Worm (Caenorhabditis elegans): ENCODE data around the gene srbc-12.
"Not testable (repeated sequence)": the region's sequence is repeated elsewhere in the genome, so short reads cannot be mapped to it uniquely, and the experiment has no call there.

The srbc-12 gene

DNA sequence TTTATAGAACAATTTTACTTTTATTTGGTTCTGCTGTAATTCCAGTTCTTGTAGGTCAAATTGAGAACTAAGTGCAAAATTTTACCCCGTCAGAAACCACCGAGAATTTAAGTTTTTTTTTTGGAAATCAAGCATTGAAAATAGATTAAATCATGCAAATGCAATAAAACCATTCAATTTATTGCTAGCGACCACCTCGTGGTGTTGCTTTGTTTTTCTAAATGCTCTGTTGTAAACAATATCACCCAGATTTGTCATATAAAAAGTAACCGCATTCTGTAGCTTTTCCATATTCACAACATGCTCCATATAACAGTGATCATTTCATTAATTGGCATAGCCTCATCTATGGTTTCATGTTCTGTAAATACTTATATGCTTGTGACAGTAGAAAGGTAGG lies at the start of gene srbc-12:
srbc-12 (plus strand) TSS at position 301 of the 400 bp plus-strand sequence.
- no peak for TF ChIP-seq him-1 (tag; optimal IDR thresholded peaks at IDR 0.05)
- TF ChIP-seq W03F9.2 (tag; optimal IDR thresholded peaks at IDR 0.05) = no peak
- TF ChIP-seq dao-5 (tag; optimal IDR thresholded peaks at IDR 0.05) = no peak

DNA sequence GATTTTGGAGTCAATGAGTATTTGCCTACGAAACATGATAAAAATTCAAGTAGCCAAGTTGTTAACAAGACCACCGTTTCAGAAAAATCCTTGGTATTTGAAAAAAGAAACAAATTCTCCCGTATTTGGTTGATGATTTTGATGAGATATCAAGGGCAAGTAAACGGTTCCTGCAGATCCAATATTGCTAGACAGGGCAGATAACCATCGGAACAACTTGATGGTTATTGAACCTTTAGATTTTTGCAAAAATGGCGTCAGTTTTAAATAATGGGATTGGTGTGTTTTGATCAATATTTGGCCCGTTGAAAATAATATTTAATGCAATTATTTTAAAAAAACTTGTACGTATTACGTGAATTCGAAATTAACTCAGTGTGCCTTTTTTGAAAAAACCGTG lies 49.3 kb upstream of the srbc-12 start:
- TF ChIP-seq W03F9.2 (tag; optimal IDR thresholded peaks at IDR 0.05) (no peak), him-1 (tag; optimal IDR thresholded peaks at IDR 0.05) (no peak), dao-5 (tag; optimal IDR thresholded peaks at IDR 0.05) (no peak)

DNA sequence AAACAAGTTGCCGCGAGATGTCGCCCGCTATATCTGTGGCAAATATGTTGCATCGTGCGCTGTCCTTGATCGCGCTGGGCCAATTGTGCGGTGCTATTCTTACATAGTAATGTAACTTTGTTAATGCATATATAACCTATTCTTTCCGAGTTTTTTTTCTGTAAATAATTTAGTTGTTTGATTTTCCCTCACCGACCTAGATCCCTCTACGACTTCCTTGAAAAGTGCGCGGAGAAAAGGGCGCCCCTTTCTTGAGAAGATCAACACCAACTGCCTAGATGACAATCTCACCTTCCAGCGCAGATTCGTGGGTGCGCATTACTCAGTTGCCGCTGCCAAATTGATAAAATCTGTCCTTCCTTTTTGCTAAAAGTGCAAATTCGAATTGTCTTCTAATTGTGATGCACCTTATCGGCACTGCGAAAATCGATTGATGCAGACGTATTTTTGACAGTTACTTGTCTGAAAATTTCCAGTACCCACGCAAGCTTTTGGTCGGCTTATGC lies 48.0 kb upstream of the srbc-12 start:
- TF ChIP-seq him-1 (tag; optimal IDR thresholded peaks at IDR 0.05) (no peak), dao-5 (tag; optimal IDR thresholded peaks at IDR 0.05) (no peak), W03F9.2 (tag; optimal IDR thresholded peaks at IDR 0.05) (no peak)

DNA sequence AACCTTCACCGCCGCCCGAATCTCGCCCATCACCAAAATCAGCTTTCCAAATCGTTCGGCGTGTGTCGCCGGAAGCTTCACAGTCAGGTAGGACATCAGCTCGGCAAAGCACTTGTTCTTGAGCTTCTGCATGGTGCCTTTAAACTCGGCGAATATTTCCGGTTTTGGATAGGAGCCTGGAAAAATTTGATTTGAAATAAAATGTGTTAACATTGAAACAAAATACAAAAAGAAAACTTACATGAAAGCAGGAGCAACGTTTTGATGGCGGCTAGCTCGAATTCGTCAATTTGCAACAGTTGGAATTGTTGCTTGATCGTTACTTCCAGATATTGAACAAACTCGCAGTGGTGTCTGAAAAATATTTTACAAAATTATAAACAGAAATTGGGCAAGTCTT lies 46.9 kb upstream of the srbc-12 start:
- TF ChIP-seq W03F9.2 (tag; optimal IDR thresholded peaks at IDR 0.05) (no peak), him-1 (tag; optimal IDR thresholded peaks at IDR 0.05) (no peak), dao-5 (tag; optimal IDR thresholded peaks at IDR 0.05) (no peak)

DNA sequence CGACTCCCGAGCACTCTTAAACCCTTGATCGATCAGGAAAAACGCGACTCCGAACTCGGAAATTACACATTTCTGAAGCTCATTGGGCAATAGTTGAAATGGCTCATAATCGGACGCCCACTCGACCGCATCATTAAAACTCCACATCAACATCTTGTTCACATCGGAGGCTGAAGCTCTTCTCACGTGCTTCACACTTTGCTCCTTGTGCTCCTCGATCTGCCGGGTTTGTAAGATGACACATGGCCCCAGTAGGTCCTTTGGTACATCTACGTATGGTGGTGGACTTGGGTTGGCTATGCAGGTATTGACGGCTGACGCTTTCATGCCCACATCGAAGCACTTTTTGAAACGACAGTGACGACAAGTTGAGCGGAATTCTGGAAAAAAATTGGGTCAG lies 46.1 kb upstream of the srbc-12 start:
- TF ChIP-seq dao-5 (tag; optimal IDR thresholded peaks at IDR 0.05) (no peak), W03F9.2 (tag; optimal IDR thresholded peaks at IDR 0.05) (no peak), him-1 (tag; optimal IDR thresholded peaks at IDR 0.05) (no peak)

DNA sequence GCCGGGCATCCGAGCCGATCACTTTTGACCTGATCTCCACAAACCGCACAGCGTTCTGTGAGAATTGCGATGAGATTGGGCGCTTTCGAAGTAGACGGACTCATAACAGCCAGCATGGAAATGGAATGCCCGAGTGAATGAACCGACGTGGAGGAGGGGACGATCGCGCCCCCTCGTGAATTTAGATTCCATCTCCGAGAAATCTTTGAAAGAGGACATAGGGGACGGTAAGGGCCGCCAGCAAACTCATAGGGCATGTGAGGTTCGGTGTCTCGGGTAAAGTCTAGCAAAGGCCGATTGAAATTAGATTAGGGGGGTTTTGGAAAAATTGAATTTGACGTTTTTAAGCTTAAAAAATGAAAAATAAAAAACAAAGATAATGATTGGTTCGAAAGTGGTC lies 45.1 kb upstream of the srbc-12 start, which contains the start of gene nhr-270:
nhr-270 (minus strand) TSS at position 257 of the 400 bp plus-strand sequence.
- no peak for TF ChIP-seq him-1 (tag; optimal IDR thresholded peaks at IDR 0.05)
- TF ChIP-seq dao-5 (tag; optimal IDR thresholded peaks at IDR 0.05) = no peak
- TF ChIP-seq W03F9.2 (tag; optimal IDR thresholded peaks at IDR 0.05) = no peak

DNA sequence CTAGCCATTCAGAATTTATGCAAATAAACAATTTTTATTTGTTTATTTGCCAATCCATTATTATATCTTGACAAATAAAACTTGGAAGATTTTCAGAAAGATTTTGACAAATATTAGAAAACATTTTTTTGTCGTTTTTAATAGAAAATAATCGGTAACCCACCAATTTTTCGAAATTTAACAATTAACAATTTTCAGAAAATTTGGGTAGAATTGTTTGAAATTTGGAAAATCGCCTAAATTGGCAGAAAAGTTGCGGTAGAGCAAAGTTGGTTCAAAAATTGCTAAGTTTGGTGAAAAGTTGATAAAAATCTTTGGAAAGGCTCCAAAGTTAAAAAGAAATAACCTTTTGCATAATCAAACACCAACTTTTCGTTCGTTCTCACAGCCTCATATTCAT lies 41.4 kb upstream of the srbc-12 start:
- TF ChIP-seq him-1 (tag; optimal IDR thresholded peaks at IDR 0.05) (no peak), W03F9.2 (tag; optimal IDR thresholded peaks at IDR 0.05) (no peak), dao-5 (tag; optimal IDR thresholded peaks at IDR 0.05) (no peak)

DNA sequence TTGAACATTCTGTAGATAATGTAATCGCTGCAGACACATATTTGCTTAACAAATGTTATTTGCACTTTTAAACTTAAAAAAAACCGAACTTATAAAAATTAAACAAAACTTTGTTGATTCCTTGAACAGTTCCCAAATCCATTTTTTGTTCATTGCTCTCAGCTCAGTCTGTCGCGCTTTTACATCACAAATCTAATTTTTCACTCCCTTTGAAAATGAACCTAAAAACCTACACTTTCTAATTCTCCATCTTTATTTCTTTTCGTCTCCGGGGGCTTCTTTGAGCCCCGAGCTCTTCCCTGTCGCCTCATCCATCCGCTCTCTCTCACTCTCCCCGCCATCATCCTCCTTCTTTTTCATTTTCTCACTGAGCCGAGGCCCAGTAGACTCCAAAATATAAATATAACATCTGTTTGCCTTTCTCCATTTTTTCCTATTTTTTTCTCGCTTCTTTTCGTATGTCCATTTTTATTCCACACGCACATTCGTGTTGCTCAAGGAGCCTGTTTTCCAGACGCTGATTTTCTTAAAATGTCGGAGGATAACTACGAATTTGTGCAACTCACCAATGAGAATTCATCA lies 39.2 kb upstream of the srbc-12 start, which contains the start of gene R13D11.4:
R13D11.4 (plus strand) TSS at position 532 of the 582 bp plus-strand sequence.
- TF ChIP-seq dao-5 (tag; optimal IDR thresholded peaks at IDR 0.05) (no peak), W03F9.2 (tag; optimal IDR thresholded peaks at IDR 0.05) (no peak), him-1 (tag; optimal IDR thresholded peaks at IDR 0.05) (no peak)

DNA sequence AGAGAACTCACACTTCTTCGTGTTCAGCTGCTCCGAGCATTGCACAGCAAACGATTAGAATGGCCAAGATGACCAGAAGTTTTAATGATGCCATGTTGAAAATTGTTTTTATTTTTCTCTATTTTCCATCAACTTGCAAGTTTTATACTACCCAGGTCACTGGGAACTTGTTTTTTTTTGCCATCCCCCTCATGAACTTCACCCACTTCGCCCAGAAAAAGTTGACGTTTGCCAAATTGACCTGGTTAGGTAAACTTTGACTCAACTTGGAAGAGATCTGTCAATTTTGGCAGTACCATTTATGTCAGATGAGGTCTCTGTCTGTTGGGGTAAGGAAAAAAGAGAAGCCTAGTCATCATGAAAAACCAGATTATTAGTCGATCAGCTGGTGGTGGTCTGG lies 36.5 kb upstream of the srbc-12 start, which contains the start of gene R13D11.10:
R13D11.10 (minus strand) TSS at position 101 of the 400 bp plus-strand sequence.
- TF ChIP-seq him-1 (tag; optimal IDR thresholded peaks at IDR 0.05) = no peak
- no peak for TF ChIP-seq dao-5 (tag; optimal IDR thresholded peaks at IDR 0.05)
- TF ChIP-seq W03F9.2 (tag; optimal IDR thresholded peaks at IDR 0.05) = no peak

DNA sequence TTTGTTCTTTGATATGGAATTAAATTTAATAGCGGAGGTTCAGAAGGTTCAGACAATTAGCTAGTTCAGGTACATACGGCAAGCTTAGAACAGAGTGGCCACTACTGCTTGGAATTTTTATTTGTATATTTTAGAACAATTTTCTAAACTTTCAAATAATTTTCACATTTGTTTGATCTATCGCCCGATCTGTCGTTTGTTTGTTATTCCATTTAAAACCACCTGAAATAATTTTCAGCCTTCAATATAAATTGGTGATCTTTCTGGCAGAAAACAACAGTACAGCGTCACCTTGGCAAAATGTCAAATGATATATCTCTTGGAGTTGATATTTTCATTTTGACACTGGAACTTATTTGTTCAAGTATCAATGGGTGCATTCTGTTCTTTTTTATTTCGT lies 34.9 kb upstream of the srbc-12 start, which contains the start of gene R13D11.3:
R13D11.3 (plus strand) TSS at position 301 of the 400 bp plus-strand sequence.
- TF ChIP-seq dao-5 (tag; optimal IDR thresholded peaks at IDR 0.05) = no peak
- no peak for TF ChIP-seq him-1 (tag; optimal IDR thresholded peaks at IDR 0.05)
- no peak for TF ChIP-seq W03F9.2 (tag; optimal IDR thresholded peaks at IDR 0.05)

DNA sequence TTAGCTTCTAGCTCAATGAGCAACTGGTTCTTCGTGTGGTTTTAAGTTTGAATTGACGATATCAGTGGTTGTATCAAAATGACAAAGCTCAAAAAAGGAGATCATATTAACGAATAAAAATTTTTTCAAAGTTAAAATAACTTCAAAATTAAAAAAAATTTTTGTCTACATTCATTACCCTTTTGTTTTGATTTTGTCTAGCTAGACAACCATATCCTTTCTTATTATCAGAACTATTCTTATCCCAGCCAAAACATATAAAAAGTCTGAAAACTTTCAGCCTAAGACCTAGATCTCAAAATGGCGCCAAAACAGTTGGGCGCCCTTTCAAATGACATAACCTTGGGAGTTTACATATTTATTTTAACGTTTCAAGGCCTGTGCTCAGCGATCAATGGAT lies 32.4 kb upstream of the srbc-12 start, which contains the start of gene R13D11.1:
R13D11.1 (plus strand) TSS at position 301 of the 400 bp plus-strand sequence.
- no peak for TF ChIP-seq W03F9.2 (tag; optimal IDR thresholded peaks at IDR 0.05)
- TF ChIP-seq him-1 (tag; optimal IDR thresholded peaks at IDR 0.05) = no peak
- TF ChIP-seq dao-5 (tag; optimal IDR thresholded peaks at IDR 0.05) = no peak

DNA sequence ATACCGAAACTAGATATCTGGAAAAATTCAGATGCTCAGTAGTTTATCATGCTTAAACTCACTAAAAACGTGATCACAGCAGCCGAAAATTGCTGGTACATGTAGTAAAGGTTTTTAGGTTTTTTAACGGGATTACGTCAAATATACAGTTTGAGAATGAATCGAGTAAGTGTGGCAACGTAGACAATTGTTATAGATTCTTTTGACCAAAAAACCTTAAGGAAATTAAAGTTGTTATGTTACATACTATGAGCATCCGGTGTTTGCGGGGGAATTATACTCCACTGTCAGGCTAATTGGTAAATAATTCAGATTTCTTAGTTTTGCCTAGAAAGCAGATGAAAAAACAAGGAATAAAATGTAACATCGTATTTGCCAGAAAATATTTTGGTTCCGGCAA lies 29.0 kb upstream of the srbc-12 start, which contains the start of gene srx-32:
srx-32 (minus strand) TSS at position 101 of the 400 bp plus-strand sequence.
- TF ChIP-seq W03F9.2, him-1, dao-5 (tag; optimal IDR thresholded peaks at IDR 0.05): not testable (repeated sequence)

DNA sequence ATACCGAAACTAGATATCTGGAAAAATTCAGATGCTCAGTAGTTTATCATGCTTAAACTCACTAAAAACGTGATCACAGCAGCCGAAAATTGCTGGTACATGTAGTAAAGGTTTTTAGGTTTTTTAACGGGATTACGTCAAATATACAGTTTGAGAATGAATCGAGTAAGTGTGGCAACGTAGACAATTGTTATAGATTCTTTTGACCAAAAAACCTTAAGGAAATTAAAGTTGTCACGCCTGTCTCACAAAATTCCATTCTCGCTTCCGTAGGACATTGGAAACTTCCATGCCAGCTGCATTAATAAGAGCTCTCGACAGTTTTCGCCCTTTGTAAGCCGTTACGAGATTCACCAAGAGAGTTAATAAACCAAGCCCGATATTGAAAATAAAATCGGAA lies 26.7 kb upstream of the srbc-12 start, which contains the start of gene srx-31:
srx-31 (minus strand) TSS at position 101 of the 400 bp plus-strand sequence.
- not testable (repeated sequence) for TF ChIP-seq dao-5, W03F9.2, him-1 (tag; optimal IDR thresholded peaks at IDR 0.05)

DNA sequence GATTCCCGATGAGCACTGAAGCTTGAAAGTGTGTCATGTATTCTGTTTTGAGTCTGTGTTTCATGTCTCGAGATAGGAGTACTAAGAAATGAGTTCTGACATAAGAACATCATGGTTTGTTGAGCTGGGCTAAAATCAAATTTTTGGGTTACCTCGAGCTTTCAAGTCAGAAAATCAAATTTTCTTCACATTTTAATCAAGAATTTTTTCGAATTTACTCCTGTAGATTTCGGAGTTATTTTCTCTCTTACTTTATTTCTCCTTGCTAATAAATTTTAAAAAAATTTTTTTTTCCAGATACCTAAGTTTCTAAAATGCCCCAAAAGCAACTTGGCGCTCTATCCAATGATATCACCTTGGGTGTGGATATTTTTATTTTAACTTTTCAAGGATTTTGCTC lies 23.5 kb upstream of the srbc-12 start, which contains the start of gene F41H8.2:
F41H8.2 (plus strand) TSS at position 301 of the 400 bp plus-strand sequence.
- TF ChIP-seq him-1 (tag; optimal IDR thresholded peaks at IDR 0.05) (no peak), dao-5 (tag; optimal IDR thresholded peaks at IDR 0.05) (no peak), W03F9.2 (tag; optimal IDR thresholded peaks at IDR 0.05) (no peak)

Data from whole organism, L4/young adult.